Fruit fly (Drosophila melanogaster) whole organism, prepupa: Measurements from ENCODE around the gene LManIV.

Source experiments
- CG10631 ChIP-seq: fragments of 200-800 bp; sonication (Bioruptor generic); optimal IDR thresholded peaks from 2 replicates; lab custom pipeline; 2016; ENCODE audit warnings: missing biosample characterization, missing genetic modification characterization
- CG11762 ChIP-seq: fragments of 200-800 bp; sonication (Bioruptor generic); optimal IDR thresholded peaks from 3 replicates; lab custom pipeline; 2016; ENCODE audit warnings: missing biosample characterization, missing genetic modification characterization; ENCODE audit not compliant: insufficient read depth
- CG11902 ChIP-seq: fragments of 200-800 bp; sonication (Bioruptor generic); optimal IDR thresholded peaks from 3 replicates; lab custom pipeline; 2016; ENCODE audit warnings: missing biosample characterization, missing genetic modification characterization
- CG15336 ChIP-seq: fragments of 200-800 bp; sonication (Bioruptor generic); IDR thresholded peaks from 2 replicates; pipeline ENCODE4 v1.3.6; 2022; ENCODE audit warnings: missing biosample characterization, missing genetic modification characterization
- CG1621 ChIP-seq: fragments of 200-800 bp; sonication (Bioruptor generic); optimal IDR thresholded peaks from 3 replicates; lab custom pipeline; 2018; ENCODE audit warnings: missing biosample characterization, mild to moderate bottlenecking, missing genetic modification characterization
- CG16779 ChIP-seq: fragments of 200-800 bp; sonication (Bioruptor generic); optimal IDR thresholded peaks from 3 replicates; lab custom pipeline; 2017; ENCODE audit warnings: missing biosample characterization, mild to moderate bottlenecking, missing genetic modification characterization
- CG32006 ChIP-seq: fragments of 200-800 bp; sonication (Bioruptor generic); optimal IDR thresholded peaks from 3 replicates; lab custom pipeline; 2017; ENCODE audit warnings: missing biosample characterization, mild to moderate bottlenecking, missing genetic modification characterization
- CG34406 ChIP-seq: fragments of 200-800 bp; sonication (Bioruptor generic); optimal IDR thresholded peaks from 3 replicates; lab custom pipeline; 2016; ENCODE audit warnings: missing biosample characterization, missing genetic modification characterization
- CG4318 ChIP-seq: fragments of 200-800 bp; sonication (Bioruptor generic); optimal IDR thresholded peaks from 3 replicates; lab custom pipeline; 2017; ENCODE audit warnings: missing biosample characterization, mild to moderate bottlenecking, missing genetic modification characterization
- CG6792 ChIP-seq: fragments of 200-800 bp; sonication (Bioruptor generic); optimal IDR thresholded peaks from 3 replicates; lab custom pipeline; 2016; ENCODE audit warnings: missing biosample characterization, missing genetic modification characterization
- CG6854 ChIP-seq: fragments of 200-800 bp; sonication (Bioruptor generic); optimal IDR thresholded peaks from 2 replicates; lab custom pipeline; 2017; ENCODE audit warnings: missing biosample characterization, mild to moderate bottlenecking, missing genetic modification characterization
- CG7368 ChIP-seq: fragments of 200-800 bp; sonication (Bioruptor generic); optimal IDR thresholded peaks from 3 replicates; lab custom pipeline; 2016; ENCODE audit warnings: missing biosample characterization, missing genetic modification characterization
- CG8119 ChIP-seq: fragments of 200-800 bp; sonication (Bioruptor generic); IDR thresholded peaks from 3 replicates; pipeline ENCODE4 v1.3.6; 2022; ENCODE audit warnings: missing biosample characterization, missing genetic modification characterization
- CG8319 ChIP-seq: fragments of 200-800 bp; sonication (Bioruptor generic); optimal IDR thresholded peaks from 3 replicates; lab custom pipeline; 2016; ENCODE audit warnings: missing biosample characterization, missing genetic modification characterization
- CG8632 ChIP-seq: fragments of 200-800 bp; sonication (Bioruptor generic); optimal IDR thresholded peaks from 3 replicates; lab custom pipeline; 2016; ENCODE audit warnings: missing biosample characterization, missing genetic modification characterization
- Eip75B ChIP-seq: fragments of 200-800 bp; sonication (Bioruptor generic); optimal IDR thresholded peaks from 3 replicates; lab custom pipeline; 2016; ENCODE audit warnings: missing biosample characterization, missing genetic modification characterization
- Eip78C ChIP-seq: fragments of 200-800 bp; sonication (Bioruptor generic); peaks from one replicate; lab custom pipeline; 2016; ENCODE audit warnings: missing biosample characterization, missing genetic modification characterization
- Eip93F ChIP-seq: fragments of 200-800 bp; sonication (Bioruptor generic); optimal IDR thresholded peaks from 2 replicates; lab custom pipeline; 2016; ENCODE audit warnings: missing biosample characterization, mild to moderate bottlenecking, missing genetic modification characterization
- Ets21C ChIP-seq: fragments of 200-800 bp; sonication (Bioruptor generic); optimal IDR thresholded peaks from 3 replicates; lab custom pipeline; 2016; ENCODE audit warnings: missing biosample characterization, missing genetic modification characterization
- Ets96B ChIP-seq: fragments of 200-800 bp; optimal IDR thresholded peaks from 2 replicates; lab custom pipeline; 2019; ENCODE audit warnings: missing biosample characterization, mild to moderate bottlenecking, missing genetic modification characterization, moderate library complexity
- Gug ChIP-seq: fragments of 200-800 bp; sonication (Bioruptor generic); IDR thresholded peaks from 2 replicates; pipeline ENCODE4 v1.3.6; 2022; ENCODE audit warnings: missing biosample characterization, missing genetic modification characterization
- Hr38 ChIP-seq: sonication (Bioruptor generic); optimal IDR thresholded peaks from 2 replicates; lab custom pipeline; 2016; ENCODE audit warnings: missing biosample characterization, missing genetic modification characterization
- Hr39 ChIP-seq: fragments of 200-800 bp; sonication (Bioruptor generic); optimal IDR thresholded peaks from 2 replicates; lab custom pipeline; 2016; ENCODE audit warnings: missing biosample characterization, missing genetic modification characterization
- Hr4 ChIP-seq: fragments of 200-800 bp; sonication (Bioruptor generic); optimal IDR thresholded peaks from 3 replicates; lab custom pipeline; 2016; ENCODE audit warnings: missing biosample characterization, missing genetic modification characterization
- Lpt ChIP-seq: fragments of 200-800 bp; sonication (Bioruptor generic); optimal IDR thresholded peaks from 3 replicates; lab custom pipeline; 2016; ENCODE audit warnings: missing biosample characterization, missing genetic modification characterization
- Met ChIP-seq: fragments of 200-800 bp; sonication (Bioruptor generic); optimal IDR thresholded peaks from 3 replicates; lab custom pipeline; 2016; ENCODE audit warnings: missing biosample characterization, missing genetic modification characterization
- OdsH ChIP-seq: fragments of 200-800 bp; sonication (Bioruptor generic); optimal IDR thresholded peaks from 3 replicates; lab custom pipeline; 2016; ENCODE audit warnings: missing biosample characterization, missing genetic modification characterization
- Smox ChIP-seq: fragments of 200-800 bp; sonication (Bioruptor generic); optimal IDR thresholded peaks from 3 replicates; lab custom pipeline; 2016; ENCODE audit warnings: missing biosample characterization, missing genetic modification characterization
- Sox102F ChIP-seq: fragments of 200-800 bp; sonication (Bioruptor generic); optimal IDR thresholded peaks from 2 replicates; lab custom pipeline; 2016; ENCODE audit warnings: missing biosample characterization, mild to moderate bottlenecking, missing genetic modification characterization
- Sox15 ChIP-seq: fragments of 200-800 bp; sonication (Bioruptor generic); optimal IDR thresholded peaks from 3 replicates; lab custom pipeline; 2016; ENCODE audit warnings: missing biosample characterization, missing genetic modification characterization
- achi ChIP-seq: fragments of 200-800 bp; sonication (Bioruptor generic); optimal IDR thresholded peaks from 3 replicates; lab custom pipeline; 2016; ENCODE audit warnings: missing biosample characterization, missing genetic modification characterization
- acj6 ChIP-seq: fragments of 200-800 bp; sonication (Bioruptor generic); optimal IDR thresholded peaks from 3 replicates; lab custom pipeline; 2016; ENCODE audit warnings: missing biosample characterization, missing genetic modification characterization
- cyc ChIP-seq: fragments of 200-800 bp; sonication (Bioruptor generic); optimal IDR thresholded peaks from 3 replicates; lab custom pipeline; 2016; ENCODE audit warnings: missing biosample characterization, missing genetic modification characterization
- dac ChIP-seq: fragments of 200-800 bp; sonication (Bioruptor generic); optimal IDR thresholded peaks from 2 replicates; lab custom pipeline; 2017; ENCODE audit warnings: missing biosample characterization, mild to moderate bottlenecking, missing genetic modification characterization
- dsx ChIP-seq: fragments of 200-800 bp; optimal IDR thresholded peaks from 3 replicates; lab custom pipeline; 2019; ENCODE audit warnings: missing biosample characterization, mild to moderate bottlenecking, missing genetic modification characterization, moderate library complexity; ENCODE audit not compliant: poor library complexity, severe bottlenecking
- fd59A ChIP-seq: fragments of 200-800 bp; sonication (Bioruptor generic); optimal IDR thresholded peaks from 2 replicates; lab custom pipeline; 2017; ENCODE audit warnings: missing biosample characterization, mild to moderate bottlenecking, missing genetic modification characterization, missing genetic modification reagents
- fd85E ChIP-seq: fragments of 200-800 bp; sonication (Bioruptor generic); optimal IDR thresholded peaks from 3 replicates; lab custom pipeline; 2016; ENCODE audit warnings: missing biosample characterization, missing genetic modification characterization
- fkh ChIP-seq: fragments of 200-800 bp; sonication (Bioruptor generic); optimal IDR thresholded peaks from 3 replicates; lab custom pipeline; 2017; ENCODE audit warnings: missing biosample characterization, mild to moderate bottlenecking, missing genetic modification characterization, moderate library complexity
- lz ChIP-seq: fragments of 200-800 bp; sonication (Bioruptor generic); optimal IDR thresholded peaks from 3 replicates; lab custom pipeline; 2016; ENCODE audit warnings: missing biosample characterization, missing genetic modification characterization
- pdm3 ChIP-seq: fragments of 200-800 bp; sonication (Bioruptor generic); optimal IDR thresholded peaks from 3 replicates; lab custom pipeline; 2016; ENCODE audit warnings: missing biosample characterization, missing genetic modification characterization
- salr ChIP-seq, 2 experiments: fragments of 200-800 bp; sonication (Bioruptor generic); optimal IDR thresholded peaks; 3 replicates each; lab custom pipeline; 2016 to 2018; ENCODE audit warnings: missing biosample characterization in 2 of 2, missing genetic modification characterization in 2 of 2, mild to moderate bottlenecking in 1 of 2
- ss ChIP-seq, 2 experiments: fragments of 200-800 bp; sonication (Bioruptor generic); optimal IDR thresholded peaks; 2 replicates in 1 of 2; 3 replicates in 1 of 2; lab custom pipeline; 2017 to 2018; ENCODE audit warnings: mild to moderate bottlenecking in 2 of 2, missing biosample characterization in 2 of 2, missing genetic modification characterization in 2 of 2, moderate library complexity in 1 of 2
- svp ChIP-seq: fragments of 200-800 bp; sonication (Bioruptor generic); peaks from one replicate; lab custom pipeline; 2016; ENCODE audit warnings: missing biosample characterization, missing genetic modification characterization
- topi ChIP-seq: fragments of 200-800 bp; sonication (Bioruptor generic); optimal IDR thresholded peaks from 3 replicates; lab custom pipeline; 2016; ENCODE audit warnings: missing biosample characterization, missing genetic modification characterization
- vri ChIP-seq: fragments of 200-800 bp; sonication (Bioruptor generic); optimal IDR thresholded peaks from 3 replicates; lab custom pipeline; 2016; ENCODE audit warnings: missing biosample characterization, mild to moderate bottlenecking, missing genetic modification characterization

The LManIV gene

dm6 chr2L:8738253-8738665 lies 33.9 kb downstream of the LManIV start (continued):
- TF ChIP-seq pdm3 (GFP tag; lab: Kevin White, UChicago) (peak; percentile 33), CG4318 (no peak), ss (GFP tag; optimal IDR thresholded peaks at IDR 0.05; lab: Kevin White, UChicago) (peak; percentile 22 to 24), Ets21C (no peak), CG7368 (GFP tag; lab: Kevin White, UChicago) (no peak), cyc (GFP tag; lab: Kevin White, UChicago) (no peak), Hr39 (GFP tag; lab: Kevin White, UChicago) (peak; percentile 28), achi (GFP tag; lab: Kevin White, UChicago) (no peak), Sox15 (GFP tag; lab: Kevin White, UChicago) (no peak), OdsH (peak; percentile 4), Sox102F (GFP tag; lab: Kevin White, UChicago) (peak; percentile 8), lz (GFP tag; lab: Kevin White, UChicago) (peak; percentile 15), CG11902 (GFP tag; lab: Kevin White, UChicago) (no peak), Smox (GFP tag; lab: Kevin White, UChicago) (peak; percentile 39), CG8319 (GFP tag; lab: Kevin White, UChicago) (peak; percentile 15), svp (GFP tag; lab: Kevin White, UChicago) (peak; percentile 83), fd85E (no peak), dsx (no peak), Met (GFP tag; lab: Kevin White, UChicago) (no peak), CG1621 (no peak), CG8632 (GFP tag; lab: Kevin White, UChicago) (no peak), CG34406 (GFP tag; lab: Kevin White, UChicago) (peak; percentile 11), topi (GFP tag; lab: Kevin White, UChicago) (peak; percentile 14), Hr4 (GFP tag; lab: Kevin White, UChicago) (peak; percentile 3), vri (GFP tag; lab: Kevin White, UChicago) (peak; percentile 86), fd59A (GFP tag; lab: Kevin White, UChicago) (no peak), Hr38 (no peak), Ets96B (tag; lab: Kevin White, UChicago) (no peak), CG6854 (GFP tag; lab: Kevin White, UChicago) (no peak), Eip93F (peak; percentile 77), salr (GFP tag; optimal IDR thresholded peaks at IDR 0.05; lab: Kevin White, UChicago) (no peak), CG11762 (GFP tag; lab: Kevin White, UChicago) (peak; percentile 28), CG16779 (no peak), Eip75B (GFP tag; lab: Kevin White, UChicago) (peak; percentile 2), fkh (peak; percentile 93)

dm6 chr2L:8736383-8736782 lies 35.8 kb downstream of the LManIV start:
- TF ChIP-seq cyc (GFP tag; lab: Kevin White, UChicago) (peak; percentile 10), CG8119 (GFP tag; lab: Robert Waterston, UW) (no peak), Met (GFP tag; lab: Kevin White, UChicago) (peak; percentile 20), CG32006 (GFP tag; lab: Kevin White, UChicago) (peak; percentile 34), Eip78C (GFP tag; lab: Kevin White, UChicago) (peak; percentile 38), topi (GFP tag; lab: Kevin White, UChicago) (peak; percentile 5), svp (GFP tag; lab: Kevin White, UChicago) (peak; percentile 69), Hr4 (GFP tag; lab: Kevin White, UChicago) (peak; percentile 33), Gug (GFP tag; lab: Robert Waterston, UW) (no peak)
- TF ChIP-seq, all 60 proteins: peak for 7

dm6 chr2L:8735572-8735996 lies 36.6 kb downstream of the LManIV start:
- TF ChIP-seq ss (GFP tag; optimal IDR thresholded peaks at IDR 0.05; lab: Kevin White, UChicago) (peak; percentile 41 to 57), CG11762 (GFP tag; lab: Kevin White, UChicago) (no peak), CG8319 (GFP tag; lab: Kevin White, UChicago) (no peak), achi (GFP tag; lab: Kevin White, UChicago) (no peak), CG32006 (GFP tag; lab: Kevin White, UChicago) (no peak), svp (GFP tag; lab: Kevin White, UChicago) (peak; percentile 58), CG8632 (GFP tag; lab: Kevin White, UChicago) (no peak), Smox (GFP tag; lab: Kevin White, UChicago) (no peak), Gug (GFP tag; lab: Robert Waterston, UW) (no peak), Sox15 (GFP tag; lab: Kevin White, UChicago) (no peak), CG1621 (no peak), OdsH (no peak), Ets96B (tag; lab: Kevin White, UChicago) (peak; percentile 5), CG10631 (GFP tag; lab: Kevin White, UChicago) (no peak), CG6792 (GFP tag; lab: Kevin White, UChicago) (no peak), Ets21C (peak; percentile 1), topi (GFP tag; lab: Kevin White, UChicago) (peak; percentile 33), dac (GFP tag; lab: Kevin White, UChicago) (no peak), cyc (GFP tag; lab: Kevin White, UChicago) (no peak), CG16779 (peak; percentile 32), acj6 (no peak), fkh (peak; percentile 81), CG15336 (GFP tag; lab: Robert Waterston, UW) (peak; percentile 27; the same call in 1 of the 2 replicates), Lpt (peak; percentile 58), CG4318 (no peak), CG11902 (GFP tag; lab: Kevin White, UChicago) (no peak), Hr38 (no peak)
